Fruit fly (Drosophila melanogaster) whole organism, embryonic: Measurements from ENCODE around the gene CG43249.

Experiments used
- BEAF-32 ChIP-seq: fragments of 200-800 bp; sonication (Bioruptor generic); optimal IDR thresholded peaks from 3 replicates; lab custom pipeline; 2017; ENCODE audit warnings: missing biosample characterization, missing genetic modification characterization, mild to moderate bottlenecking, moderate library complexity, missing genetic modification reagents
- CG10267 ChIP-seq: fragments of 200-800 bp; sonication (Bioruptor generic); optimal IDR thresholded peaks from 2 replicates; lab custom pipeline; 2018; ENCODE audit warnings: missing biosample characterization, mild to moderate bottlenecking, missing genetic modification characterization, moderate library complexity
- CG12104 ChIP-seq: fragments of 200-800 bp; sonication (Bioruptor generic); optimal IDR thresholded peaks from 3 replicates; lab custom pipeline; 2016; ENCODE audit warnings: missing biosample characterization, missing genetic modification characterization
- CG12659 ChIP-seq: fragments of 200-800 bp; sonication (Bioruptor generic); optimal IDR thresholded peaks from 3 replicates; lab custom pipeline; 2017; ENCODE audit warnings: mild to moderate bottlenecking, missing biosample characterization, missing genetic modification reagents, missing genetic modification characterization
- CG13624 ChIP-seq: fragments of 200-800 bp; sonication (Bioruptor generic); optimal IDR thresholded peaks from 2 replicates; lab custom pipeline; 2016; ENCODE audit warnings: missing biosample characterization, missing genetic modification characterization
- CG14710 ChIP-seq: fragments of 200-800 bp; sonication (Bioruptor generic); optimal IDR thresholded peaks from 3 replicates; lab custom pipeline; 2019; ENCODE audit warnings: missing biosample characterization, mild to moderate bottlenecking, missing genetic modification characterization, moderate library complexity
- CG14860 ChIP-seq: fragments of 200-800 bp; sonication (Bioruptor generic); IDR thresholded peaks from 3 replicates; pipeline ENCODE4 v1.3.6; 2022; ENCODE audit warnings: missing biosample characterization, missing genetic modification characterization; ENCODE audit not compliant: partially characterized antibody
- CG15514 ChIP-seq: fragments of 200-800 bp; sonication (Bioruptor generic); optimal IDR thresholded peaks from 3 replicates; lab custom pipeline; 2017; ENCODE audit warnings: missing biosample characterization, missing genetic modification characterization, mild to moderate bottlenecking, moderate library complexity, missing genetic modification reagents
- CG16863 ChIP-seq: fragments of 200-800 bp; sonication (Bioruptor generic); optimal IDR thresholded peaks from 3 replicates; lab custom pipeline; 2016; ENCODE audit warnings: missing biosample characterization, missing genetic modification characterization
- CG17802 ChIP-seq: fragments of 200-800 bp; sonication (Bioruptor generic); optimal IDR thresholded peaks from 2 replicates; lab custom pipeline; 2018; ENCODE audit warnings: missing biosample characterization, mild to moderate bottlenecking, missing genetic modification characterization, moderate library complexity
- CG18764 ChIP-seq: fragments of 200-800 bp; sonication (Bioruptor generic); optimal IDR thresholded peaks from 3 replicates; lab custom pipeline; 2016; ENCODE audit warnings: missing biosample characterization, missing genetic modification characterization
- CG2678 ChIP-seq: fragments of 200-800 bp; sonication (Bioruptor generic); optimal IDR thresholded peaks from 3 replicates; lab custom pipeline; 2019; ENCODE audit warnings: missing biosample characterization, mild to moderate bottlenecking, missing genetic modification characterization, moderate library complexity
- CG3065 ChIP-seq: fragments of 200-800 bp; sonication (Bioruptor generic); optimal IDR thresholded peaks from 2 replicates; lab custom pipeline; 2016; ENCODE audit warnings: missing biosample characterization, missing genetic modification characterization
- CG32772 ChIP-seq: fragments of 200-800 bp; sonication (Bioruptor generic); IDR thresholded peaks from 2 replicates; pipeline ENCODE4 v1.3.6; 2022; ENCODE audit warnings: missing biosample characterization, missing genetic modification characterization
- CG3847 ChIP-seq: fragments of 200-800 bp; sonication (Bioruptor generic); IDR thresholded peaks from 2 replicates; pipeline ENCODE4 v1.3.6; 2022; ENCODE audit warnings: missing biosample characterization, missing genetic modification characterization
- CG6765 ChIP-seq: fragments of 200-800 bp; sonication (Bioruptor generic); optimal IDR thresholded peaks from 3 replicates; lab custom pipeline; 2017; ENCODE audit warnings: missing biosample characterization, mild to moderate bottlenecking, missing genetic modification characterization
- CG8765 ChIP-seq: fragments of 200-800 bp; sonication (Bioruptor generic); IDR thresholded peaks from 2 replicates; pipeline ENCODE4 v1.3.6; 2022; ENCODE audit warnings: missing biosample characterization, missing genetic modification characterization
- CG8944 ChIP-seq: fragments of 200-800 bp; sonication (Bioruptor generic); optimal IDR thresholded peaks from 3 replicates; lab custom pipeline; 2016; ENCODE audit warnings: missing biosample characterization, missing genetic modification characterization
- CG9797 ChIP-seq: fragments of 200-800 bp; sonication (Bioruptor generic); optimal IDR thresholded peaks from 3 replicates; lab custom pipeline; 2018; ENCODE audit warnings: missing biosample characterization, mild to moderate bottlenecking, missing genetic modification characterization
- CTCF ChIP-seq: fragments of 200-800 bp; sonication (Bioruptor generic); optimal IDR thresholded peaks from 2 replicates; lab custom pipeline; 2017; ENCODE audit warnings: missing biosample characterization, mild to moderate bottlenecking, missing genetic modification characterization, moderate library complexity
- Dbx ChIP-seq: fragments of 200-800 bp; sonication (Bioruptor generic); IDR thresholded peaks from 3 replicates; pipeline ENCODE4 v1.3.6; 2022; ENCODE audit warnings: missing biosample characterization, missing genetic modification characterization
- Dll ChIP-seq: fragments of 200-800 bp; sonication (Bioruptor generic); IDR thresholded peaks from 4 replicates; pipeline ENCODE4 v1.3.6; 2022; ENCODE audit warnings: missing biosample characterization, missing genetic modification characterization; ENCODE audit not compliant: partially characterized antibody
- Fer3 ChIP-seq: fragments of 200-800 bp; sonication (Bioruptor generic); optimal IDR thresholded peaks from 2 replicates; lab custom pipeline; 2018; ENCODE audit warnings: missing biosample characterization, mild to moderate bottlenecking, missing genetic modification characterization, moderate library complexity
- HLH4C ChIP-seq: fragments of 200-800 bp; sonication (Bioruptor generic); IDR thresholded peaks from 3 replicates; pipeline ENCODE4 v1.3.6; 2022; ENCODE audit warnings: missing biosample characterization, missing genetic modification characterization; ENCODE audit not compliant: partially characterized antibody
- HmgZ ChIP-seq: fragments of 200-800 bp; sonication (Bioruptor generic); optimal IDR thresholded peaks from 2 replicates; lab custom pipeline; 2018; ENCODE audit warnings: missing biosample characterization, mild to moderate bottlenecking, missing genetic modification characterization
- Jarid2 ChIP-seq: fragments of 200-800 bp; sonication (Bioruptor generic); optimal IDR thresholded peaks from 3 replicates; lab custom pipeline; 2017; ENCODE audit warnings: mild to moderate bottlenecking, missing biosample characterization, missing genetic modification reagents, missing genetic modification characterization
- Myb ChIP-seq: fragments of 200-800 bp; sonication (Bioruptor generic); optimal IDR thresholded peaks from 2 replicates; lab custom pipeline; 2016; ENCODE audit warnings: missing biosample characterization, missing genetic modification characterization
- NK7.1 ChIP-seq: fragments of 200-800 bp; sonication (Bioruptor generic); optimal IDR thresholded peaks from 3 replicates; lab custom pipeline; 2016; ENCODE audit warnings: missing biosample characterization, missing genetic modification characterization
- Oli ChIP-seq: fragments of 200-800 bp; sonication (Bioruptor generic); optimal IDR thresholded peaks from 2 replicates; lab custom pipeline; 2018; ENCODE audit warnings: missing biosample characterization, mild to moderate bottlenecking, missing genetic modification characterization, moderate library complexity
- Pdp1 ChIP-seq, 2 experiments: fragments of 200-800 bp; sonication (Bioruptor generic); optimal IDR thresholded peaks; 3 replicates each; lab custom pipeline; 2016; ENCODE audit warnings: missing biosample characterization in 2 of 2, missing genetic modification characterization in 2 of 2, mild to moderate bottlenecking in 1 of 2, moderate library complexity in 1 of 2
- Sin3A ChIP-seq: fragments of >200 bp; optimal IDR thresholded peaks from 2 replicates; lab custom pipeline; 2018
- Sry-δ ChIP-seq: fragments of 200-800 bp; sonication (Bioruptor generic); optimal IDR thresholded peaks from 2 replicates; lab custom pipeline; 2016; ENCODE audit warnings: missing biosample characterization, missing genetic modification characterization
- Stat92E ChIP-seq, 3 experiments: fragments of >200 bp in 2 of 3; fragments of 200-800 bp in 1 of 3; sonication (Bioruptor generic) in 1 of 3; optimal IDR thresholded peaks; 2 replicates each; lab custom pipeline; 2017 to 2019; ENCODE audit warnings: missing biosample characterization in 3 of 3, missing genetic modification characterization in 3 of 3, mild to moderate bottlenecking in 1 of 3, moderate library complexity in 1 of 3
- Xbp1 ChIP-seq: fragments of 200-800 bp; sonication (Bioruptor generic); optimal IDR thresholded peaks from 3 replicates; lab custom pipeline; 2016; ENCODE audit warnings: missing biosample characterization, mild to moderate bottlenecking, missing genetic modification characterization
- YL-1 ChIP-seq: fragments of 200-800 bp; sonication (Bioruptor generic); optimal IDR thresholded peaks from 3 replicates; lab custom pipeline; 2017; ENCODE audit warnings: missing biosample characterization, mild to moderate bottlenecking, missing genetic modification characterization
- bigmax ChIP-seq: fragments of 200-800 bp; sonication (Bioruptor generic); optimal IDR thresholded peaks from 2 replicates; lab custom pipeline; 2018; ENCODE audit warnings: missing biosample characterization, mild to moderate bottlenecking, missing genetic modification characterization
- cad ChIP-seq: fragments of >200 bp; optimal IDR thresholded peaks from 2 replicates; lab custom pipeline; 2017; ENCODE audit warnings: missing biosample characterization, missing genetic modification characterization
- exex ChIP-seq: fragments of 200-800 bp; sonication (Bioruptor generic); optimal IDR thresholded peaks from 4 replicates; lab custom pipeline; 2018; ENCODE audit warnings: missing biosample characterization, mild to moderate bottlenecking, missing genetic modification characterization, moderate library complexity
- gfzf ChIP-seq: fragments of 200-800 bp; sonication (Bioruptor generic); optimal IDR thresholded peaks from 2 replicates; lab custom pipeline; 2016; ENCODE audit warnings: missing biosample characterization, mild to moderate bottlenecking, missing genetic modification characterization, moderate library complexity
- hbn ChIP-seq: fragments of 200-800 bp; sonication (Bioruptor generic); IDR thresholded peaks from 2 replicates; pipeline ENCODE4 v1.3.6; 2022; ENCODE audit warnings: missing biosample characterization, missing genetic modification characterization; ENCODE audit not compliant: partially characterized antibody
- kah ChIP-seq: fragments of 200-800 bp; sonication (Bioruptor generic); optimal IDR thresholded peaks from 2 replicates; lab custom pipeline; 2018; ENCODE audit warnings: missing biosample characterization, mild to moderate bottlenecking, missing genetic modification characterization
- ken ChIP-seq: fragments of 200-800 bp; sonication (Bioruptor generic); IDR thresholded peaks from 3 replicates; pipeline ENCODE4 v1.3.6; 2022; ENCODE audit warnings: missing biosample characterization, missing genetic modification characterization
- lmd ChIP-seq: fragments of 200-800 bp; sonication (Bioruptor generic); IDR thresholded peaks from 2 replicates; pipeline ENCODE4 v1.3.6; 2022; ENCODE audit warnings: missing biosample characterization, missing genetic modification characterization
- otp ChIP-seq: fragments of 200-800 bp; sonication (Bioruptor generic); IDR thresholded peaks from 3 replicates; pipeline ENCODE4, ENCODE4 v1.3.6; 2022; ENCODE audit warnings: missing biosample characterization, missing genetic modification characterization
- pzg ChIP-seq: fragments of 200-800 bp; sonication (Bioruptor generic); optimal IDR thresholded peaks from 3 replicates; lab custom pipeline; 2018; ENCODE audit warnings: missing biosample characterization, mild to moderate bottlenecking, missing genetic modification characterization, moderate library complexity
- seq ChIP-seq: fragments of 200-800 bp; sonication (Bioruptor generic); IDR thresholded peaks from 2 replicates; pipeline ENCODE4 v1.3.6; 2022; ENCODE audit warnings: missing biosample characterization, missing genetic modification characterization
- stwl ChIP-seq: fragments of 200-800 bp; sonication (Bioruptor generic); optimal IDR thresholded peaks from 3 replicates; lab custom pipeline; 2018; ENCODE audit warnings: missing biosample characterization, mild to moderate bottlenecking, missing genetic modification characterization, moderate library complexity
- trem ChIP-seq: fragments of 200-800 bp; optimal IDR thresholded peaks from 3 replicates; lab custom pipeline; 2019; ENCODE audit warnings: missing biosample characterization, mild to moderate bottlenecking, missing genetic modification characterization, moderate library complexity
- zen ChIP-seq: fragments of 200-800 bp; sonication (Bioruptor generic); optimal IDR thresholded peaks from 3 replicates; lab custom pipeline; 2018; ENCODE audit warnings: missing biosample characterization, mild to moderate bottlenecking, missing genetic modification characterization, moderate library complexity

Gene CG43249

DNA sequence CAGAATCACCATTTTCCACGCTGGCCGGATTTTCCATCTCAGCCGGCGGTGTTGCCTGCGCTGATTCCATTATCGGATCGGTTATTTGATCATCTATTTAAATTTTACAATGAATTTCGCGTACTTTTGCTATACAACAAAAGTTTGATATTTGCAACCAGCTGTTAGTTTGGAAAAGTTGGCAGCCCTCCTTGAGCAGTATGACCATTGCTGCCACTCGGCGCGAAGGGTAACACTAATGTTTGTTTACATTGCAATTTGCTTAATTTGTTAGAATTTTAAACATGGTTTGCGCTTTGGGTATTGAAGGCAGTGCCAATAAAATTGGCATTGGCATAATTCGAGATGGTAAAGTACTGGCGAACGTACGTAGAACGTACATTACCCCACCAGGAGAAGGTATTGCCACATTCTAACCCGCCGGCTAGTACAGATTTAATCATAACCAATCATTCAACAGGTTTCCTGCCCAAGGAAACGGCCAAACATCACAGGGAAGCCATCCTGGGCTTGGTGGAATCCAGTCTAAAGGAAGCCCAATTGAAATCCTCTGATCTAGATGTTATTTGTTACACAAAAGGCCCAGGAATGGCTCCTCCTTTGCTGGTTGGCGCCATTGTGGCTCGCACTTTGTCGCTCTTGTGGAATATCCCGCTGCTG is 47.8 kb downstream of the CG43249 start, which contains the start of the genes Golgin104 and Tcs3 (continued):
- TF ChIP-seq YL-1 (peak; percentile 63), CG8765 (GFP tag; lab: Robert Waterston, UW) (no peak), Fer3 (tag; lab: Kevin White, UChicago) (no peak), Myb (GFP tag; lab: Kevin White, UChicago) (peak; percentile 31), Pdp1 (GFP tag; optimal IDR thresholded peaks at IDR 0.05; lab: Kevin White, UChicago) (peak in 1 of 2 experiments; percentile 3), CG32772 (no peak), stwl (peak; percentile 75), CG2678 (tag; lab: Kevin White, UChicago) (no peak), CG9797 (GFP tag; lab: Kevin White, UChicago) (peak; percentile 89), bigmax (GFP tag; lab: Kevin White, UChicago) (peak; percentile 40), CG18764 (no peak), hbn (GFP tag; lab: Robert Waterston, UW) (no peak), BEAF-32 (GFP tag; lab: Kevin White, UChicago) (peak; percentile 21), CG12659 (GFP tag; lab: Kevin White, UChicago) (peak; percentile 26), gfzf (GFP tag; lab: Kevin White, UChicago) (peak; percentile 69), Dbx (no peak), HLH4C (GFP tag; lab: Robert Waterston, UW) (0 out of 3 replicates have a peak, but pooled peaks have one; percentile 17), CG10267 (tag; lab: Kevin White, UChicago) (peak; percentile 3), NK7.1 (GFP tag; lab: Kevin White, UChicago) (no peak), ken (GFP tag; lab: Robert Waterston, UW) (no peak), kah (peak; percentile 52), Oli (no peak), CG17802 (tag; lab: Kevin White, UChicago) (no peak), seq (no peak), CG14860 (GFP tag; lab: Robert Waterston, UW) (no peak), CG12104 (no peak), lmd (GFP tag; lab: Robert Waterston, UW) (no peak), pzg (GFP tag; lab: Kevin White, UChicago) (peak; percentile 75), CG8944 (GFP tag; lab: Kevin White, UChicago) (no peak), Xbp1 (GFP tag; lab: Kevin White, UChicago) (no peak), otp (0 out of 3 replicates have a peak, but pooled peaks have one; percentile 21), Sin3A (lab: Kevin White, UChicago) (peak; percentile 69), CG3065 (no peak), CG3847 (GFP tag; lab: Robert Waterston, UW) (peak; percentile 41; the same call in 1 of the 2 replicates), CG15514 (GFP tag; lab: Kevin White, UChicago) (peak; percentile 36), exex (peak; percentile 8), trem (peak; percentile 99), Jarid2 (GFP tag; lab: Kevin White, UChicago) (no peak), CG16863 (GFP tag; lab: Kevin White, UChicago) (no peak), zen (tag; lab: Kevin White, UChicago) (peak; percentile 73), HmgZ (tag; lab: Kevin White, UChicago) (peak; percentile 63), CG13624 (GFP tag; lab: Kevin White, UChicago) (no peak), Stat92E (GFP tag; optimal IDR thresholded peaks at IDR 0.05; lab: Kevin White, UChicago) (peak in 1 of 3 experiments; percentile 80), CG6765 (GFP tag; lab: Kevin White, UChicago) (no peak), Dll (peak; percentile 38; the same call in 1 of the 4 replicates), Sry-δ (GFP tag; lab: Kevin White, UChicago) (peak; percentile 16), CTCF (GFP tag; lab: Kevin White, UChicago) (no peak), CG14710 (peak; percentile 30), cad (no peak)
